Worm (Caenorhabditis elegans) whole organism, young adult: ENCODE data around the gene pmp-1.

Experiments used
- F10E7.11 ChIP-seq: sonication (generic microtip); optimal IDR thresholded peaks from 2 replicates; lab custom pipeline; 2017; ENCODE audit warnings: mild to moderate bottlenecking, missing genetic modification characterization, moderate library complexity, missing compliant biosample characterization
- F33H1.4 ChIP-seq: fragments of 200-800 bp; sonication (Bioruptor generic); IDR thresholded peaks from 2 replicates; pipeline ENCODE4 v1.3.6; 2022; ENCODE audit warnings: missing genetic modification reagents, missing genetic modification characterization, missing compliant biosample characterization
- K12H6.12 ChIP-seq: fragments of 200-800 bp; sonication (Bioruptor generic); optimal IDR thresholded peaks from 2 replicates; lab custom pipeline; 2018; ENCODE audit warnings: mild to moderate bottlenecking, missing genetic modification characterization, missing compliant biosample characterization
- Y56A3A.18 ChIP-seq: fragments of 200-800 bp; sonication (Bioruptor generic); IDR thresholded peaks from 2 replicates; pipeline ENCODE4 v1.3.6; 2022; ENCODE audit warnings: missing genetic modification reagents, missing genetic modification characterization, missing compliant biosample characterization
- aptf-3 ChIP-seq: fragments of 200-800 bp; sonication (Bioruptor generic); IDR thresholded peaks from 2 replicates; pipeline ENCODE4 v1.3.6; 2022; ENCODE audit warnings: missing genetic modification characterization, missing compliant biosample characterization
- ceh-79 ChIP-seq: sonication (generic microtip); optimal IDR thresholded peaks from 2 replicates; lab custom pipeline; 2017; ENCODE audit warnings: mild to moderate bottlenecking, missing genetic modification characterization, missing compliant biosample characterization
- ets-4 ChIP-seq: fragments of 200-800 bp; sonication (Bioruptor generic); optimal IDR thresholded peaks from 2 replicates; lab custom pipeline; 2018; ENCODE audit warnings: mild to moderate bottlenecking, missing genetic modification characterization, missing compliant biosample characterization
- hrde-1 ChIP-seq: sonication (generic microtip); optimal IDR thresholded peaks from 2 replicates; lab custom pipeline; 2016; ENCODE audit warnings: missing genetic modification characterization, mild to moderate bottlenecking, missing compliant biosample characterization, moderate library complexity, missing genotype, missing genetic modification reagents, borderline replicate concordance
- mel-28 ChIP-seq: sonication (generic microtip); optimal IDR thresholded peaks from 2 replicates; lab custom pipeline; 2016; ENCODE audit warnings: borderline replicate concordance, mild to moderate bottlenecking, missing genetic modification characterization, missing compliant biosample characterization
- mes-4 ChIP-seq: sonication (generic microtip); optimal IDR thresholded peaks from 2 replicates; lab custom pipeline; 2016; ENCODE audit warnings: missing genotype, missing genetic modification characterization, missing compliant biosample characterization
- nhr-80 ChIP-seq: sonication (generic microtip); optimal IDR thresholded peaks from 2 replicates; lab custom pipeline; 2016; ENCODE audit warnings: missing genetic modification characterization, missing compliant biosample characterization
- sea-2 ChIP-seq: fragments of 200-800 bp; sonication (Bioruptor generic); IDR thresholded peaks from 2 replicates; pipeline ENCODE4 v1.3.6; 2022; ENCODE audit warnings: missing genetic modification characterization, missing compliant biosample characterization
- unc-62 ChIP-seq: fragments of 150-350 bp; optimal IDR thresholded peaks from 2 replicates; lab custom pipeline; 2014; ENCODE audit warnings: missing biosample characterization, missing genetic modification reagents, missing genetic modification characterization

ce11 chrII:6888661-6889579 is 5.4 kb upstream of the pmp-1 start:
- TF ChIP-seq K12H6.12 (tag; lab: Kevin White, UChicago), result no peak
- no peak for TF ChIP-seq ceh-79 (tag; lab: Kevin White, UChicago)
- TF ChIP-seq Y56A3A.18 (GFP tag; lab: Robert Waterston, UW), result no peak
- TF ChIP-seq ets-4 (GFP tag; lab: Kevin White, UChicago), result no peak
- no peak for TF ChIP-seq F10E7.11 (tag; lab: Kevin White, UChicago)
- TF ChIP-seq mes-4 (tag; lab: Kevin White, UChicago), result no peak
- TF ChIP-seq aptf-3 (GFP tag; lab: Robert Waterston, UW), result no peak
- TF ChIP-seq sea-2 (GFP tag; lab: Robert Waterston, UW), result no peak
- TF ChIP-seq F33H1.4 (GFP tag; lab: Robert Waterston, UW), result no peak
- no peak for TF ChIP-seq unc-62 (GFP tag; lab: Kevin White, UChicago)
- TF ChIP-seq mel-28 (tag; lab: Kevin White, UChicago), result no peak
- TF ChIP-seq nhr-80, result no peak
- TF ChIP-seq hrde-1, result no peak
